Worm (Caenorhabditis elegans): ENCODE measurements around the gene unc-105.

- TF ChIP-seq ceh-14 (tag; optimal IDR thresholded peaks at IDR 0.05), result no peak
- no peak for TF ChIP-seq hlh-6 (tag; optimal IDR thresholded peaks at IDR 0.05)
- no peak for TF ChIP-seq pqm-1 (tag; optimal IDR thresholded peaks at IDR 0.05)
- TF ChIP-seq fkh-6 (tag; optimal IDR thresholded peaks at IDR 0.05), result no peak
- no peak for TF ChIP-seq tbx-2 (tag; optimal IDR thresholded peaks at IDR 0.05)
- TF ChIP-seq sox-4 (tag; optimal IDR thresholded peaks at IDR 0.05), result no peak
- no peak for TF ChIP-seq hlh-30 (tag; optimal IDR thresholded peaks at IDR 0.05; ENCODE audit: insufficient read depth)
These were observed 38.2 kb upstream of the unc-105 start, which contains the start of gene K02C4.5 for ce11 chrII:8078041-8078440.

Measured in whole organism, late embryonic.